Fruit fly (Drosophila melanogaster) whole organism, embryonic: ENCODE data around the gene CG7519.

Experiments used
- Bdp1 ChIP-seq: fragments of 200-800 bp; sonication (Bioruptor generic); optimal IDR thresholded peaks from 3 replicates; lab custom pipeline; 2016; ENCODE audit warnings: missing biosample characterization, missing genetic modification characterization
- CG10321 ChIP-seq: fragments of 200-800 bp; sonication (Bioruptor generic); IDR thresholded peaks from 2 replicates; pipeline ENCODE4 v1.3.6; 2022; ENCODE audit warnings: missing biosample characterization, missing genetic modification characterization
- CG10543 ChIP-seq: fragments of 200-800 bp; sonication (Bioruptor generic); optimal IDR thresholded peaks from 3 replicates; lab custom pipeline; 2017; ENCODE audit warnings: missing biosample characterization, mild to moderate bottlenecking, missing genetic modification characterization, moderate library complexity
- CG11560 ChIP-seq: fragments of 200-800 bp; sonication (Bioruptor generic); IDR thresholded peaks from 3 replicates; pipeline ENCODE4 v1.3.6; 2022; ENCODE audit warnings: missing biosample characterization, missing genetic modification characterization
- CG12299 ChIP-seq: fragments of 200-800 bp; sonication (Bioruptor generic); optimal IDR thresholded peaks from 2 replicates; lab custom pipeline; 2018; ENCODE audit warnings: missing biosample characterization, mild to moderate bottlenecking, missing genetic modification characterization
- CG14014 ChIP-seq: fragments of 200-800 bp; sonication (Bioruptor generic); IDR thresholded peaks from 2 replicates; pipeline ENCODE4 v1.3.6; 2022; ENCODE audit warnings: missing biosample characterization, missing genetic modification characterization
- CG14050 ChIP-seq: fragments of 200-800 bp; sonication (Bioruptor generic); IDR thresholded peaks from 3 replicates; pipeline ENCODE4 v1.3.6; 2022; ENCODE audit warnings: missing biosample characterization, missing genetic modification characterization
- CG14710 ChIP-seq: fragments of 200-800 bp; sonication (Bioruptor generic); optimal IDR thresholded peaks from 3 replicates; lab custom pipeline; 2019; ENCODE audit warnings: missing biosample characterization, mild to moderate bottlenecking, missing genetic modification characterization, moderate library complexity
- CG15601 ChIP-seq: fragments of 200-800 bp; sonication (Bioruptor generic); optimal IDR thresholded peaks from 3 replicates; lab custom pipeline; 2019; ENCODE audit warnings: missing biosample characterization, mild to moderate bottlenecking, missing genetic modification characterization, moderate library complexity
- CG17361 ChIP-seq: fragments of 200-800 bp; sonication (Bioruptor generic); IDR thresholded peaks from 3 replicates; pipeline ENCODE4 v1.3.6; 2022; ENCODE audit warnings: missing biosample characterization, missing genetic modification characterization
- CG18764 ChIP-seq: fragments of 200-800 bp; sonication (Bioruptor generic); optimal IDR thresholded peaks from 3 replicates; lab custom pipeline; 2016; ENCODE audit warnings: missing biosample characterization, missing genetic modification characterization
- CG32767 ChIP-seq: fragments of 200-800 bp; sonication (Bioruptor generic); IDR thresholded peaks from 2 replicates; pipeline ENCODE4 v1.3.6; 2022; ENCODE audit warnings: missing biosample characterization, missing genetic modification characterization
- CG3838 ChIP-seq: fragments of 200-800 bp; sonication (Bioruptor generic); optimal IDR thresholded peaks from 3 replicates; lab custom pipeline; 2016; ENCODE audit warnings: missing biosample characterization, missing genetic modification characterization
- CG4424 ChIP-seq: fragments of 200-800 bp; sonication (Bioruptor generic); optimal IDR thresholded peaks from 3 replicates; lab custom pipeline; 2016; ENCODE audit warnings: missing biosample characterization, missing genetic modification characterization
- CG8290 ChIP-seq, 3 experiments: fragments of 200-800 bp; sonication (Bioruptor generic); optimal IDR thresholded peaks; 2 replicates each; lab custom pipeline; 2016 to 2019; ENCODE audit warnings: missing biosample characterization in 3 of 3, missing genetic modification characterization in 3 of 3, mild to moderate bottlenecking in 2 of 3, moderate library complexity in 1 of 3
- CG9817 ChIP-seq: fragments of 200-800 bp; sonication (Bioruptor generic); optimal IDR thresholded peaks from 2 replicates; lab custom pipeline; 2018; ENCODE audit warnings: missing biosample characterization, mild to moderate bottlenecking, missing genetic modification characterization, moderate library complexity
- Camta ChIP-seq: fragments of 200-800 bp; sonication (Bioruptor generic); optimal IDR thresholded peaks from 2 replicates; lab custom pipeline; 2016; ENCODE audit warnings: missing biosample characterization, missing genetic modification characterization
- Dad ChIP-seq: fragments of 200-800 bp; sonication (Bioruptor generic); optimal IDR thresholded peaks from 3 replicates; lab custom pipeline; 2016; ENCODE audit warnings: missing biosample characterization, missing genetic modification characterization
- Dp ChIP-seq: fragments of 200-800 bp; sonication (Bioruptor generic); optimal IDR thresholded peaks from 2 replicates; lab custom pipeline; 2018; ENCODE audit warnings: missing biosample characterization, mild to moderate bottlenecking, missing genetic modification characterization, moderate library complexity
- Dref ChIP-seq: fragments of 200-800 bp; sonication (Bioruptor generic); IDR thresholded peaks from 2 replicates; pipeline ENCODE4 v1.3.6; 2022; ENCODE audit warnings: missing biosample characterization, missing genetic modification characterization
- Elba2 ChIP-seq: fragments of 200-800 bp; sonication (Bioruptor generic); optimal IDR thresholded peaks from 3 replicates; lab custom pipeline; 2016; ENCODE audit warnings: missing biosample characterization, missing genetic modification characterization
- Fer3 ChIP-seq: fragments of 200-800 bp; sonication (Bioruptor generic); optimal IDR thresholded peaks from 2 replicates; lab custom pipeline; 2018; ENCODE audit warnings: missing biosample characterization, mild to moderate bottlenecking, missing genetic modification characterization, moderate library complexity
- Gsc ChIP-seq: fragments of 200-800 bp; sonication (Bioruptor generic); IDR thresholded peaks from 2 replicates; pipeline ENCODE4 v1.3.6; 2022; ENCODE audit warnings: missing biosample characterization, missing genetic modification characterization
- Hmx ChIP-seq: fragments of 200-800 bp; sonication (Bioruptor generic); optimal IDR thresholded peaks from 2 replicates; lab custom pipeline; 2016; ENCODE audit warnings: missing biosample characterization, missing genetic modification characterization
- Myb ChIP-seq: fragments of 200-800 bp; sonication (Bioruptor generic); optimal IDR thresholded peaks from 2 replicates; lab custom pipeline; 2016; ENCODE audit warnings: missing biosample characterization, missing genetic modification characterization
- Sin3A ChIP-seq: fragments of >200 bp; optimal IDR thresholded peaks from 2 replicates; lab custom pipeline; 2018
- Sox100B ChIP-seq: fragments of 200-800 bp; sonication (Bioruptor generic); optimal IDR thresholded peaks from 3 replicates; lab custom pipeline; 2018; ENCODE audit warnings: missing biosample characterization, mild to moderate bottlenecking, missing genetic modification characterization
- Trl ChIP-seq, 3 experiments: fragments of >200 bp in 2 of 3; fragments of 200-800 bp in 1 of 3; sonication (Bioruptor generic) in 1 of 3; optimal IDR thresholded peaks; 2 replicates in 1 of 3; 3 replicates in 2 of 3; lab custom pipeline; 2016 to 2017; ENCODE audit warnings: missing biosample characterization in 1 of 3, missing genetic modification characterization in 1 of 3
- Xbp1 ChIP-seq: fragments of 200-800 bp; sonication (Bioruptor generic); optimal IDR thresholded peaks from 3 replicates; lab custom pipeline; 2016; ENCODE audit warnings: missing biosample characterization, mild to moderate bottlenecking, missing genetic modification characterization
- ac ChIP-seq: fragments of 200-800 bp; sonication (Bioruptor generic); optimal IDR thresholded peaks from 3 replicates; lab custom pipeline; 2017; ENCODE audit warnings: missing biosample characterization, mild to moderate bottlenecking, missing genetic modification characterization
- dimm ChIP-seq: fragments of 200-800 bp; sonication (Bioruptor generic); IDR thresholded peaks from 2 replicates; pipeline ENCODE4 v1.3.6; 2022; ENCODE audit warnings: missing biosample characterization, missing genetic modification characterization
- dysf ChIP-seq: fragments of 200-800 bp; sonication (Bioruptor generic); IDR thresholded peaks from 3 replicates; pipeline ENCODE4 v1.3.6; 2022; ENCODE audit warnings: missing biosample characterization, missing genetic modification characterization
- gce ChIP-seq: fragments of 200-800 bp; sonication (Bioruptor generic); IDR thresholded peaks from 3 replicates; pipeline ENCODE4 v1.3.6; 2022; ENCODE audit warnings: missing biosample characterization, missing genetic modification characterization
- gcm2 ChIP-seq: fragments of 200-800 bp; sonication (Bioruptor generic); optimal IDR thresholded peaks from 2 replicates; lab custom pipeline; 2016; ENCODE audit warnings: missing biosample characterization, missing genetic modification characterization
- gt ChIP-seq: fragments of 200-800 bp; sonication (Bioruptor generic); IDR thresholded peaks from 2 replicates; pipeline ENCODE4 v1.3.6; 2022; ENCODE audit warnings: missing biosample characterization, missing genetic modification characterization
- h ChIP-seq: fragments of >200 bp; optimal IDR thresholded peaks from 2 replicates; lab custom pipeline; 2017
- inv ChIP-seq: fragments of 200-800 bp; sonication (Bioruptor generic); IDR thresholded peaks from 2 replicates; pipeline ENCODE4 v1.3.6; 2022; ENCODE audit warnings: missing biosample characterization, missing genetic modification characterization; ENCODE audit not compliant: partially characterized antibody
- jigr1 ChIP-seq: fragments of 200-800 bp; sonication (Bioruptor generic); IDR thresholded peaks from 3 replicates; pipeline ENCODE4 v1.3.6; 2022; ENCODE audit warnings: missing biosample characterization, missing genetic modification characterization
- jing ChIP-seq: fragments of 200-800 bp; sonication (Bioruptor generic); optimal IDR thresholded peaks from 2 replicates; lab custom pipeline; 2018; ENCODE audit warnings: missing biosample characterization, mild to moderate bottlenecking, missing genetic modification characterization
- kah ChIP-seq: fragments of 200-800 bp; sonication (Bioruptor generic); optimal IDR thresholded peaks from 2 replicates; lab custom pipeline; 2018; ENCODE audit warnings: missing biosample characterization, mild to moderate bottlenecking, missing genetic modification characterization
- peb ChIP-seq: fragments of 200-800 bp; sonication (Bioruptor generic); IDR thresholded peaks from 2 replicates; pipeline ENCODE4 v1.3.6; 2022; ENCODE audit warnings: missing biosample characterization, missing genetic modification characterization
- sd ChIP-seq: fragments of 200-800 bp; sonication (Bioruptor generic); optimal IDR thresholded peaks from 3 replicates; lab custom pipeline; 2018; ENCODE audit warnings: missing biosample characterization, mild to moderate bottlenecking, missing genetic modification characterization, moderate library complexity
- sna ChIP-seq: fragments of 200-800 bp; sonication (Bioruptor generic); IDR thresholded peaks from 2 replicates; pipeline ENCODE4 v1.3.6; 2022; ENCODE audit warnings: missing biosample characterization, missing genetic modification characterization; ENCODE audit not compliant: partially characterized antibody
- so ChIP-seq: fragments of 200-800 bp; sonication (Bioruptor generic); IDR thresholded peaks from 3 replicates; pipeline ENCODE4 v1.3.6; 2022; ENCODE audit warnings: missing biosample characterization, missing genetic modification characterization
- stc ChIP-seq: fragments of 200-800 bp; sonication (Bioruptor generic); IDR thresholded peaks from 2 replicates; pipeline ENCODE4 v1.3.6; 2022; ENCODE audit warnings: missing biosample characterization, missing genetic modification characterization
- stwl ChIP-seq: fragments of 200-800 bp; sonication (Bioruptor generic); optimal IDR thresholded peaks from 3 replicates; lab custom pipeline; 2018; ENCODE audit warnings: missing biosample characterization, mild to moderate bottlenecking, missing genetic modification characterization, moderate library complexity
- tap ChIP-seq: fragments of 200-800 bp; optimal IDR thresholded peaks from 3 replicates; lab custom pipeline; 2019; ENCODE audit warnings: missing biosample characterization, mild to moderate bottlenecking, missing genetic modification characterization, moderate library complexity
- trh ChIP-seq: fragments of 200-800 bp; sonication (Bioruptor generic); optimal IDR thresholded peaks from 2 replicates; lab custom pipeline; 2016; ENCODE audit warnings: missing biosample characterization, missing genetic modification characterization
- usp ChIP-seq: fragments of >200 bp; optimal IDR thresholded peaks from 2 replicates; lab custom pipeline; 2017; ENCODE audit warnings: missing biosample characterization, missing genetic modification characterization

The CG7519 gene

DNA sequence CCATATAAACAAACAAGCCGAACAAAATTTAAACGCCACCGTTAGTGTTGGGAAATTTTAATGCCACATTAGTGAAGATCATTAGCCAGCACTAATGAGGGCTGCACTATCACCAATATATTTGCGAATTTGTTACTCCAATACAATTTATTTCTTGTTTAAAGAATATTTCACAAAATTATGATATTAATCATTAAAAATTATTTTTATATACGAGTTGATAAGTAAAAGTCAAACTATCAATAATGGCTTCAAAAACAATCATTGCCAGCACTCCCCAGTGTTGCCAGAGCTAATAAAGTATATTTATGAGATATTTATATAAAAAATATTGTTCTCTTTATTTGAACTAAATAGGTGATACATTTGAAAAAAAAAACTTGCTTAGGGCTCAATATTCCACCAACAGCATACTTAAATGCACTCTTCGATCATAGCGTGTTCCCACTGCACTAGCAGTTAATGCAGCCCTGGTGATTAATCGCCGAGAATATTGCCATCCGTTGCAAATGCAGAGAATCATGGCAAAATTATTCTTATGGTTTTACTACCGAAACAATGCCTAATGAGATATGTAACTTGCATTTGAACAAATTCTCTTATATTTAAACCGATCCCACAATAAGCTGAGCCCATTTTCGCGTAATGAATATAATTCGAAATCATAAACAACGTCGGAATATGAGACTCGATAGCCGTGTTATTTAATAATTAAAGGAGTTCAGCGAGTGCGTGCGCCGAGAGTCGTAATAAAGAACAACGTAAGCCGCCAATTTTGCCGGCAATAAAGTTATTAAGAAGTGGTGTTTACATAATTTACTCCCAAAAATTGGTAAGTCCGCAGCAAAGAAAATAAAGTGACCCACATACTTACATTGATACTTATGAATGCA, 23.2 kb downstream of the CG7519 start, which contains the start of the genes SAK and Cdk12 (continued):
- TF ChIP-seq CG15601 (peak; percentile 82), Sox100B (GFP tag; lab: Kevin White, UChicago) (peak; percentile 89), sna (GFP tag; lab: Robert Waterston, UW) (0 out of 2 replicates have a peak, but pooled peaks have one; percentile 15), CG14710 (peak; percentile 94), Trl (optimal IDR thresholded peaks at IDR 0.05; lab: Kevin White, UChicago) (no peak), Trl (GFP tag; optimal IDR thresholded peaks at IDR 0.05; lab: Kevin White, UChicago) (peak; percentile 49), CG12299 (tag; lab: Kevin White, UChicago) (peak; percentile 77), Dp (GFP tag; lab: Kevin White, UChicago) (peak; percentile 74), gce (GFP tag; lab: Robert Waterston, UW) (0 out of 3 replicates have a peak, but pooled peaks have one; percentile 30), Dad (GFP tag; lab: Kevin White, UChicago) (peak; percentile 48), peb (peak; percentile 33), sd (tag; lab: Kevin White, UChicago) (peak; percentile 43), jigr1 (GFP tag; lab: Robert Waterston, UW) (peak; percentile 67; the same call in 2 of the 3 replicates), CG4424 (GFP tag; lab: Kevin White, UChicago) (peak; percentile 85), Bdp1 (GFP tag; lab: Kevin White, UChicago) (peak; percentile 56), trh (GFP tag; lab: Kevin White, UChicago) (peak; percentile 55), gcm2 (no peak), dimm (GFP tag; lab: Robert Waterston, UW) (peak; percentile 21; the same call in 1 of the 2 replicates), CG8290 (GFP tag; optimal IDR thresholded peaks at IDR 0.05; lab: Kevin White, UChicago) (peak; percentile 82), CG8290 (tag; optimal IDR thresholded peaks at IDR 0.05; lab: Kevin White, UChicago) (peak; percentile 58 to 62), CG18764 (GFP tag; lab: Kevin White, UChicago) (peak; percentile 69), stc (GFP tag; lab: Robert Waterston, UW) (peak; percentile 73), inv (GFP tag; lab: Robert Waterston, UW) (peak; percentile 22; the same call in 1 of the 2 replicates), stwl (peak; percentile 93), Camta (GFP tag; lab: Kevin White, UChicago) (peak; percentile 48), CG14014 (GFP tag; lab: Robert Waterston, UW) (peak; percentile 75), Sin3A (lab: Kevin White, UChicago) (no peak), Hmx (GFP tag; lab: Kevin White, UChicago) (no peak), gt (GFP tag; lab: Robert Waterston, UW) (peak; percentile 44), CG11560 (tag; lab: Robert Waterston, UW) (peak; percentile 61; the same call in 2 of the 3 replicates), kah (peak; percentile 65), tap (tag; lab: Kevin White, UChicago) (peak; percentile 82), Dref (GFP tag; lab: Robert Waterston, UW) (peak; percentile 50), Elba2 (GFP tag; lab: Kevin White, UChicago) (peak; percentile 77), Gsc (GFP tag; lab: Robert Waterston, UW) (no peak; the same call in 1 of the 2 replicates), CG3838 (GFP tag; lab: Kevin White, UChicago) (peak; percentile 47), ac (GFP tag; lab: Kevin White, UChicago) (peak; percentile 5), CG10543 (GFP tag; lab: Kevin White, UChicago) (peak; percentile 95), h (lab: Kevin White, UChicago) (no peak), CG14050 (peak; percentile 54), so (GFP tag; lab: Robert Waterston, UW) (peak; percentile 87), dysf (GFP tag; lab: Robert Waterston, UW) (peak; percentile 86), CG17361 (peak; percentile 95), jing (GFP tag; lab: Kevin White, UChicago) (peak; percentile 48), usp (GFP tag; lab: Kevin White, UChicago) (no peak), CG32767 (peak; percentile 53), Xbp1 (peak; percentile 88), Fer3 (tag; lab: Kevin White, UChicago) (peak; percentile 82), Myb (GFP tag; lab: Kevin White, UChicago) (peak; percentile 54), CG10321 (GFP tag; lab: Robert Waterston, UW) (no peak; the same call in 1 of the 2 replicates), CG9817 (tag; lab: Kevin White, UChicago) (peak; percentile 86)
